Fruit fly (Drosophila melanogaster) S2 (cell line): ENCODE measurements around the gene CG33795.

Experiments used
- CG8478 ChIP-seq: fragments of >200 bp; optimal IDR thresholded peaks from 2 replicates; lab custom pipeline; 2018
- CTCF ChIP-seq, 2 experiments: fragments of >200 bp; optimal IDR thresholded peaks; 2 replicates each; lab custom pipeline; 2018

CG33795 gene

dm6 chr3L:16157251-16158190 is 13.7 kb downstream of the CG33795 start:
- no peak for TF ChIP-seq CTCF (optimal IDR thresholded peaks at IDR 0.05; lab: Kevin White, UChicago)
- no peak for TF ChIP-seq CG8478 (lab: Kevin White, UChicago)

dm6 chr3L:16156788-16157208 is 14.4 kb downstream of the CG33795 start:
- TF ChIP-seq CTCF (optimal IDR thresholded peaks at IDR 0.05; lab: Kevin White, UChicago): no peak
- no peak for TF ChIP-seq CG8478 (lab: Kevin White, UChicago)

DNA sequence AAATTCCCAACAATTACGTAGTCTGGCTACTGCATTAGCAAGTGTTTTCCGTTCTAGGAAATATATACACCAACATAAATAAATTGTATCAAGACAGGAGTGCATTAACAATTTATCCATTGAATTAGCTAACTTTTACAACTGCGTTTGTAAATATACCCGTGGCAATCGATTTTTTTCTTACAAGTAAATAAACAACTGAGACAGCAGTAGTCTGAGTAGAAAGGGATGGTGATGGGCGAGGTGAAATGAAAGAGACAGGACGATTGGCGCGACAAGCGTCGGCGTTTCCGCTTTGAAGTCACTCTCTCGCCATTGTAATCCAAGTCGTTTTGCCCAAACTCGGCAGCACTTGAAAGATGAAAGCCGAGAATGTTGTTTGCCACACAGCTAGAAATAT is 15.6 kb downstream of the CG33795 start:
- no peak for TF ChIP-seq CTCF (optimal IDR thresholded peaks at IDR 0.05; lab: Kevin White, UChicago)
- TF ChIP-seq CG8478 (lab: Kevin White, UChicago): no peak

dm6 chr3L:16153650-16154049 is 17.5 kb downstream of the CG33795 start:
- TF ChIP-seq CTCF (optimal IDR thresholded peaks at IDR 0.05; lab: Kevin White, UChicago): no peak
- no peak for TF ChIP-seq CG8478 (lab: Kevin White, UChicago)

DNA sequence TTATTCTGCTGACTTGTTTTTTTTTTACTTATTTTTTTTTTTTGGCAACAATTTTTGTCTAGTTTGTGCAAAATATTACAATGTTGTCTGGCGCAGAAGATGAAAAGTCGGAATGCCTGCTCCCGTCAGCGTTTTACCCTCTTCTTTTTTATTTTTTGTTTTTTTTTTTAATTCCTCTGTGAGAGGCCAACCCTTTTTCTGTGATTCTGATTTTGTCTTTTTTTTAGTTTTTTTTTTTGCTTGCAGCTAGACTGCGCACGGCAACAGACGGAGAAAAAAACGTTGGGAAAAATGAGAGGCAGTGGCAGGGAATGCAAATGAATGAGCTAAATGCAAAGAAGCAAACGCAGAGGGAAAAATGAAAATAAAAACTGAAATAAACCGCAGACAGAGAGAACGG is 18.1 kb downstream of the CG33795 start:
- TF ChIP-seq CG8478 (lab: Kevin White, UChicago) (no peak), CTCF (optimal IDR thresholded peaks at IDR 0.05; lab: Kevin White, UChicago) (no peak)

DNA sequence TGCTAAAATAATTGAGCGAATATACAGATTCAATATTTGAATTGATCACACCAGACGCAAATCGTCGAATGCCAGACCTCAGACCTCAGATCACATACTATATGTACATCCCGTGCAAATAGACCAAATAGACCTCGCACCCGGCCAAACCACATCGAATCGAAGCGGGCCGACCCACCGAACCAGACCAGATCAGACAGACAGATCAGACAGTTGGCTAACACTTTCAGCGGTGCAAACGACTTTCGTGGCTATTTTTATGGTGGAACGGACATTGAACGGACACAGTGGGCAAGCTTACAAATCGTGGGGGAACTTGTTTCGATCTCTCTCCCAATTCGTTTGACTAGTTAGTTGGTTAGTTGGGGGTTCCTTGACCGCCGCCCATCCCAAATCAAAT is 19.4 kb downstream of the CG33795 start:
- TF ChIP-seq CG8478 (lab: Kevin White, UChicago) (no peak), CTCF (optimal IDR thresholded peaks at IDR 0.05; lab: Kevin White, UChicago) (no peak)

- TF ChIP-seq CG8478 (lab: Kevin White, UChicago) (no peak), CTCF (optimal IDR thresholded peaks at IDR 0.05; lab: Kevin White, UChicago) (no peak)
These were observed 20.2 kb downstream of the CG33795 start for dm6 chr3L:16150850-16151515.

DNA sequence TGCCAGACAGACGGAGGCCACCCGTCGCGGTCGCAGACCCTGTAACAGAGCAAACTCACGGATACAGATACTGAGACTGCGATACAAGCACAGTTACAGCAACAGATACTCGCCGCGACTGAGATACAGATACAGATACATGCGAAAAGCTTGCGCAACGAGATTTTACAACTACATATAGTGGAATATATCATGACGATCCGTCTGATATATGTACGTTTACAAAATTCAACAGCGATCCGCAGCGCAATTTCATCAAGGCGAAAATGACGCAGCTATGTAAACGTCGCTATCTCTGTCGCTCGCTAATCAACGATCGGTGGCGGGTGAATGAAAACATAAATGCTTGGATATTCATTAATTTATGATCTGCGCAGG is 21.0 kb downstream of the CG33795 start:
- TF ChIP-seq CTCF (optimal IDR thresholded peaks at IDR 0.05; lab: Kevin White, UChicago) (no peak), CG8478 (lab: Kevin White, UChicago) (no peak)

dm6 chr3L:16149418-16150160 is 21.6 kb downstream of the CG33795 start:
- TF ChIP-seq CG8478 (lab: Kevin White, UChicago): no peak
- TF ChIP-seq CTCF (optimal IDR thresholded peaks at IDR 0.05; lab: Kevin White, UChicago): no peak

DNA sequence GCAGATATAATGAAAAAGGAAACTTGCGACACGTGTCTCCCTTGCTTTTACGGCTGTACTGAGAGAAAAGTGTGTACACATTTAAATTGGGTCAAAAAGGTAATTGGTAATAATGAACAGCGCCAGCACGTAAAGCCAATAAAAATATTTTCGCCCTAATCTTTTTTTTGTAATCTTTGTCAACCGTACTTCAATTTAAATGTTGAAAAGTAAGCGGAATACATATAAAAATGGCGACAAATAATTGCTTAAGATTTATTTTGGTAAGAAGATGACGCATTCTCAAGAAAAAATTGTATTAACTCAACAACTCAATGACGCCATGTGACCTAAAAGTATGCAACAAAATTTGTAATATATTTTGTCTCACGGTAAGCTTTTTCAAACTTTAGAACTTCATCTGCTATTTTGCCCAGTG is 23.4 kb downstream of the CG33795 start:
- no peak for TF ChIP-seq CG8478 (lab: Kevin White, UChicago)

dm6 chr3L:16147325-16147724 is 23.9 kb downstream of the CG33795 start:
- TF ChIP-seq CG8478 (lab: Kevin White, UChicago): no peak
- TF ChIP-seq CTCF (optimal IDR thresholded peaks at IDR 0.05; lab: Kevin White, UChicago): no peak

dm6 chr3L:16146539-16146934 is 24.6 kb downstream of the CG33795 start:
- TF ChIP-seq CTCF (optimal IDR thresholded peaks at IDR 0.05; lab: Kevin White, UChicago) (no peak), CG8478 (lab: Kevin White, UChicago) (no peak)

dm6 chr3L:16145931-16146538 is 25.1 kb downstream of the CG33795 start:
- TF ChIP-seq CTCF (optimal IDR thresholded peaks at IDR 0.05; lab: Kevin White, UChicago): no peak
- no peak for TF ChIP-seq CG8478 (lab: Kevin White, UChicago)

dm6 chr3L:16145282-16145681 is 25.9 kb downstream of the CG33795 start:
- TF ChIP-seq CTCF (optimal IDR thresholded peaks at IDR 0.05; lab: Kevin White, UChicago) (no peak), CG8478 (lab: Kevin White, UChicago) (no peak)
